Worm (Caenorhabditis elegans) whole organism, L1 larva: ENCODE measurements around the gene K01G12.3.

ENCODE experiments used
- sup-37 ChIP-seq: fragments of 200-800 bp; sonication (Bioruptor generic); optimal IDR thresholded peaks from 2 replicates; lab custom pipeline; 2018; ENCODE audit warnings: mild to moderate bottlenecking, missing genetic modification characterization, missing compliant biosample characterization
- unc-62 ChIP-seq: fragments of 150-350 bp; optimal IDR thresholded peaks from 2 replicates; lab custom pipeline; 2014; ENCODE audit warnings: missing biosample characterization, missing genetic modification reagents, missing genetic modification characterization

- no peak for TF ChIP-seq unc-62 (GFP tag; lab: Kevin White, UChicago)
- no peak for TF ChIP-seq sup-37 (GFP tag; lab: Kevin White, UChicago)
Observed at ce11 chrIV:14196176-14196575, 2.9 kb downstream of the K01G12.3 start, which contains the start of gene F02H6.2.
